Fruit fly (Drosophila melanogaster): ENCODE results near the gene CG16781.
A peak's percentile ranks its signal among the peaks of the same experiment; 100 is the strongest.

CG16781 gene

dm6 chrX:3432928-3433327, 30.9 kb downstream of the CG16781 start (continued):
- TF ChIP-seq phol (tag; optimal IDR thresholded peaks at IDR 0.05): peak; percentile 33
- peak; percentile 70 for TF ChIP-seq dmrt99B (tag; optimal IDR thresholded peaks at IDR 0.05)
- TF ChIP-seq ase (GFP tag; IDR thresholded peaks at IDR 0.05): peak; percentile 55; the same call in 1 of the 3 replicates
- no peak for TF ChIP-seq sr (GFP tag; IDR thresholded peaks at IDR 0.05)
- no peak for TF ChIP-seq trh (GFP tag; optimal IDR thresholded peaks at IDR 0.05)
- peak; percentile 53; the same call in 1 of the 2 replicates for TF ChIP-seq CG14014 (GFP tag; IDR thresholded peaks at IDR 0.05)
- TF ChIP-seq CG8388 (GFP tag; optimal IDR thresholded peaks at IDR 0.05): peak; percentile 22
- TF ChIP-seq ATbp (GFP tag; optimal IDR thresholded peaks at IDR 0.05): peak; percentile 48
- TF ChIP-seq schlank (tag; optimal IDR thresholded peaks at IDR 0.05): no peak
- TF ChIP-seq gem (tag; optimal IDR thresholded peaks at IDR 0.05): peak; percentile 61
- TF ChIP-seq bbx (GFP tag; IDR thresholded peaks at IDR 0.05; ENCODE audit: partially characterized antibody): no peak
- no peak for TF ChIP-seq CkIIα-i1 (GFP tag; IDR thresholded peaks at IDR 0.05)
- TF ChIP-seq CG30020 (tag; optimal IDR thresholded peaks at IDR 0.05): no peak
- TF ChIP-seq al (GFP tag; IDR thresholded peaks at IDR 0.05): peak; percentile 39; the same call in 1 of the 2 replicates
- no peak for TF ChIP-seq Hey (tag; optimal IDR thresholded peaks at IDR 0.05)
- TF ChIP-seq CG18599 (GFP tag; optimal IDR thresholded peaks at IDR 0.05): peak; percentile 17
- TF ChIP-seq insv (GFP tag; optimal IDR thresholded peaks at IDR 0.05): no peak
- TF ChIP-seq exex (tag; optimal IDR thresholded peaks at IDR 0.05): no peak
- no peak for TF ChIP-seq CG7745 (tag; optimal IDR thresholded peaks at IDR 0.05)
- no peak for TF ChIP-seq Max (GFP tag; optimal IDR thresholded peaks at IDR 0.05)
- 0 out of 2 replicates have a peak, but pooled peaks have one; percentile 30 for TF ChIP-seq CG4730 (GFP tag; IDR thresholded peaks at IDR 0.05)
- TF ChIP-seq CG12942 (GFP tag; optimal IDR thresholded peaks at IDR 0.05): peak; percentile 22
- peak; percentile 49; the same call in 1 of the 2 replicates for TF ChIP-seq Awh (GFP tag; IDR thresholded peaks at IDR 0.05)
- no peak for TF ChIP-seq CG15601 (tag; optimal IDR thresholded peaks at IDR 0.05)
- TF ChIP-seq grau (tag; optimal IDR thresholded peaks at IDR 0.05): peak; percentile 13
- TF ChIP-seq az2 (GFP tag; optimal IDR thresholded peaks at IDR 0.05): peak; percentile 4
- TF ChIP-seq CG4820 (GFP tag; optimal IDR thresholded peaks at IDR 0.05): peak; percentile 7
- TF ChIP-seq Hsf (GFP tag; optimal IDR thresholded peaks at IDR 0.05): peak; percentile 51
- TF ChIP-seq CG6683 (GFP tag; optimal IDR thresholded peaks at IDR 0.05): no peak
- no peak for TF ChIP-seq Adf1 (GFP tag; IDR thresholded peaks at IDR 0.05)
- TF ChIP-seq CG13296 (GFP tag; optimal IDR thresholded peaks at IDR 0.05): no peak
- no peak for TF ChIP-seq dan (GFP tag; IDR thresholded peaks at IDR 0.05)
- no peak for TF ChIP-seq Opbp (GFP tag; IDR thresholded peaks at IDR 0.05; ENCODE audit: partially characterized antibody)
- TF ChIP-seq CG10543 (GFP tag; optimal IDR thresholded peaks at IDR 0.05): no peak
- no peak for TF ChIP-seq ro (GFP tag; IDR thresholded peaks at IDR 0.05)
- peak; percentile 42 for TF ChIP-seq lab (GFP tag; optimal IDR thresholded peaks at IDR 0.05)
- TF ChIP-seq Ada2b (GFP tag; IDR thresholded peaks at IDR 0.05): peak; percentile 63
- TF ChIP-seq bsh (GFP tag; optimal IDR thresholded peaks at IDR 0.05): peak in 1 of 2 experiments; percentile 19
- TF ChIP-seq NC2β (GFP tag; optimal IDR thresholded peaks at IDR 0.05): no peak
- peak; percentile 18 for TF ChIP-seq nmo (GFP tag; optimal IDR thresholded peaks at IDR 0.05)
- no peak for TF ChIP-seq CG8290 (GFP tag; optimal IDR thresholded peaks at IDR 0.05)
- no peak for TF ChIP-seq CG8290 (tag; optimal IDR thresholded peaks at IDR 0.05)
- no peak for TF ChIP-seq CG10267 (tag; optimal IDR thresholded peaks at IDR 0.05)
- no peak for TF ChIP-seq nerfin-1 (tag; optimal IDR thresholded peaks at IDR 0.05)
- TF ChIP-seq CG6272 (GFP tag; IDR thresholded peaks at IDR 0.05): 0 out of 2 replicates have a peak, but pooled peaks have one; percentile 17
- TF ChIP-seq CG2712 (tag; optimal IDR thresholded peaks at IDR 0.05): peak; percentile 22
- TF ChIP-seq Taf1 (GFP tag; IDR thresholded peaks at IDR 0.05): no peak
- no peak for TF ChIP-seq peb (GFP tag; IDR thresholded peaks at IDR 0.05)
- no peak for TF ChIP-seq org-1 (GFP tag; optimal IDR thresholded peaks at IDR 0.05)
- TF ChIP-seq z (GFP tag; IDR thresholded peaks at IDR 0.05): 0 out of 3 replicates have a peak, but pooled peaks have one; percentile 7
- TF ChIP-seq MESR4 (GFP tag; optimal IDR thresholded peaks at IDR 0.05): no peak
